Worm (Caenorhabditis elegans): ENCODE results near the gene C04C11.1.

DNA sequence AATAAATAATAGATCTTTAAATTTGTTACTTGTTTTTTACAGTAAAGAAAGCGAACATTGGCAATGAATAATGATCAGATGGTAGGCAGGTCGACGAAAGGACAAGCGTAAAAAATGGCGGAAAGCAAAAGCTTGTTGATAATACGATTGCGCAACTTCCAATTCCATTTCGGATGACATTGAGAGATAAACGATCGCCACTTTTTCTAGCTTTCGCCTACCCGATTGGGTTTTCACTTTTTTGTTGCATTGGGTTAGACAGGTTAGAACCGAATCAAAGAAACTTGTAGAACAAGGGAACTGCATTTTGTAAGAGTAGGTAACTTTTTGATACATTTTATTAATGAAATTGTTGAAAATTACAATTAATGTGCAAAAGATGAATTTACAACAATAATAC lies 49.1 kb downstream of the C04C11.1 start:
- no peak for TF ChIP-seq flt-1 (GFP tag; IDR thresholded peaks at IDR 0.05)
- no peak for TF ChIP-seq T22C8.4 (GFP tag; IDR thresholded peaks at IDR 0.05)

Measured in whole organism, midembryonic.